Fruit fly (Drosophila melanogaster) whole organism, wandering third instar larva: Measurements from ENCODE around the gene aay.

Experiments
- Abd-B ChIP-seq: fragments of >200 bp; optimal IDR thresholded peaks from 2 replicates; lab custom pipeline; 2017; ENCODE audit warnings: missing biosample characterization, missing genetic modification characterization
- CG32264 ChIP-seq: fragments of 200-800 bp; sonication (Bioruptor generic); optimal IDR thresholded peaks from 2 replicates; lab custom pipeline; 2016; ENCODE audit warnings: missing biosample characterization, missing genetic modification characterization
- CrebA ChIP-seq: fragments of 200-800 bp; sonication (Bioruptor generic); optimal IDR thresholded peaks from 2 replicates; lab custom pipeline; 2016; ENCODE audit warnings: missing biosample characterization, mild to moderate bottlenecking, missing genetic modification characterization, borderline replicate concordance
- Dfd ChIP-seq: fragments of >200 bp; optimal IDR thresholded peaks from 2 replicates; lab custom pipeline; 2017; ENCODE audit warnings: missing biosample characterization, missing genetic modification characterization
- HLH106 ChIP-seq: fragments of 200-800 bp; optimal IDR thresholded peaks from 3 replicates; lab custom pipeline; 2019; ENCODE audit warnings: missing biosample characterization, mild to moderate bottlenecking, missing genetic modification characterization, moderate library complexity
- Myc ChIP-seq: fragments of >200 bp; optimal IDR thresholded peaks from 2 replicates; lab custom pipeline; 2017
- br ChIP-seq: fragments of 200-800 bp; sonication (Bioruptor generic); optimal IDR thresholded peaks from 2 replicates; lab custom pipeline; 2016; ENCODE audit warnings: missing biosample characterization, missing genetic modification characterization
- dmrt93B ChIP-seq: fragments of 200-800 bp; sonication (Bioruptor generic); optimal IDR thresholded peaks from 2 replicates; lab custom pipeline; 2018; ENCODE audit warnings: missing biosample characterization, mild to moderate bottlenecking, missing genetic modification characterization
- foxo ChIP-seq, 2 experiments: fragments of 200-800 bp; sonication (Bioruptor generic); optimal IDR thresholded peaks; 2 replicates in 1 of 2; 3 replicates in 1 of 2; lab custom pipeline; 2016 to 2017; ENCODE audit warnings: missing biosample characterization in 2 of 2, missing genetic modification characterization in 2 of 2
- h ChIP-seq: fragments of 200-800 bp; sonication (Bioruptor generic); optimal IDR thresholded peaks from 3 replicates; lab custom pipeline; 2016; ENCODE audit warnings: missing biosample characterization, mild to moderate bottlenecking, missing genetic modification characterization
- jim ChIP-seq: fragments of 175-275, 200-325 bp; sonication (Bioruptor generic); optimal IDR thresholded peaks from 2 replicates; lab custom pipeline; 2016; ENCODE audit warnings: missing biosample characterization, mild to moderate bottlenecking, missing genetic modification characterization
- lola ChIP-seq: fragments of >200 bp; optimal IDR thresholded peaks from 2 replicates; lab custom pipeline; 2017; ENCODE audit warnings: missing biosample characterization, missing genetic modification characterization
- pan ChIP-seq: fragments of >200 bp; optimal IDR thresholded peaks from 2 replicates; lab custom pipeline; 2017
- psq ChIP-seq: fragments of 200-800 bp; sonication (Bioruptor generic); optimal IDR thresholded peaks from 3 replicates; lab custom pipeline; 2017; ENCODE audit warnings: missing biosample characterization, mild to moderate bottlenecking, missing genetic modification characterization, moderate library complexity

DNA sequence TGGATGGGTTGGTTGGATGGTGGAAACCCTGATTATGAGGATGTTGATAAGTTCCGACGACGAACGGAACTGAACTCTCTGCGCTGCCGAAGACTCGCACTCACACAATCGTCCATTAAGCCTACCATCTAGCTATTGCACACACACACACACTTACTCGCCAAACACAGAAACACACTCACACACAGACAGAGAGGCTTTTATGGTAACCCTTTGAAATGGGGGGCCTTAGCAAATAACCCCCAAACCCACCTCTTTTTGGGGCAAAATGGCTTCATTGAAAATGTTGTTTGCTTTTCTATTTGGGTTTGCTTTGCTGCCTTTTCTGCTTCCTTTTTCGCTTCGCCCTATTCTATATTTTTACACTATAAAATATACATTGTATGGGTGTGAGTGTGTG is 46.0 kb downstream of the aay start:
- TF ChIP-seq psq: no peak
- no peak for TF ChIP-seq Dfd (GFP tag; lab: Kevin White, UChicago)
- no peak for TF ChIP-seq lola (GFP tag; lab: Kevin White, UChicago)
- no peak for TF ChIP-seq jim (GFP tag; lab: Kevin White, UChicago)
- no peak for TF ChIP-seq h
- no peak for TF ChIP-seq pan (lab: Kevin White, UChicago)
- no peak for TF ChIP-seq HLH106 (tag; lab: Kevin White, UChicago)
- no peak for TF ChIP-seq Abd-B
- TF ChIP-seq CG32264 (GFP tag; lab: Kevin White, UChicago): no peak
- no peak for TF ChIP-seq dmrt93B
- TF ChIP-seq Myc (lab: Kevin White, UChicago): no peak
- TF ChIP-seq br: no peak
- no peak for TF ChIP-seq CrebA (GFP tag; lab: Kevin White, UChicago)
- no peak for TF ChIP-seq foxo (GFP tag; optimal IDR thresholded peaks at IDR 0.05; lab: Kevin White, UChicago)
